Worm (Caenorhabditis elegans) whole organism, L4/young adult: ENCODE data around the gene F54D5.5.

Experiments
- W03F9.2 ChIP-seq: fragments of 150-350 bp; optimal IDR thresholded peaks from 2 replicates; lab custom pipeline; 2014; ENCODE audit warnings: missing biosample characterization, missing genetic modification characterization
- dao-5 ChIP-seq: sonication (generic microtip); optimal IDR thresholded peaks from 2 replicates; lab custom pipeline; 2016; ENCODE audit warnings: missing genotype, missing genetic modification characterization, moderate library complexity, missing compliant biosample characterization
- him-1 ChIP-seq: sonication (generic microtip); optimal IDR thresholded peaks from 2 replicates; lab custom pipeline; 2016; ENCODE audit warnings: missing genotype, missing genetic modification reagents, missing genetic modification characterization, missing compliant biosample characterization

DNA sequence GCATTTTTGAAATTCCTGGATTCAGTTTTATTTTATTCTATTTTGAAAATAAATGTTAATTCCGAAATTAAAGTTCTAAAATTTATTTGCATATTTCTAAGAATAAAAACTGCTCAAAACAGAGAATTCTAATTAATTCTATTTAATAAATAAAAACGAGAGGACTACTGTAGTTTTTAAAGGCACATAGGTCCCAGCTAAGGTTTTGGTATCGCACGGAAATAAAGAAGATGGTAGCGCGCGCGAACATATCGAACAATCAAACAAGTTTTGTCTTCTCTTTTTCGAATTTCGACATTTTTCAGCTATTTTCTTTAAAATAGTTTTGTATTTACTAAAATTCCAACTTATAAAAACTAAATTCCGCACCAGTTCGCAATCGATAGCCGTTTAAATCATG is 11.0 kb upstream of the F54D5.5 start:
- no peak for TF ChIP-seq dao-5 (tag; lab: Kevin White, UChicago)
- no peak for TF ChIP-seq W03F9.2 (tag; lab: Kevin White, UChicago)
- no peak for TF ChIP-seq him-1 (tag; lab: Kevin White, UChicago)
